Fruit fly (Drosophila melanogaster) whole organism, embryonic: ENCODE results near the gene ebd1.

Experiments used
- Abd-B ChIP-seq: fragments of 200-800 bp; sonication (Bioruptor generic); optimal IDR thresholded peaks from 2 replicates; lab custom pipeline; 2018; ENCODE audit warnings: missing biosample characterization, mild to moderate bottlenecking, missing genetic modification characterization, moderate library complexity
- Adf1 ChIP-seq: fragments of 200-800 bp; sonication (Bioruptor generic); IDR thresholded peaks from 2 replicates; pipeline ENCODE4 v1.3.6; 2022; ENCODE audit warnings: missing biosample characterization, missing genetic modification characterization
- B-H2 ChIP-seq: fragments of 200-800 bp; sonication (Bioruptor generic); optimal IDR thresholded peaks from 2 replicates; lab custom pipeline; 2018; ENCODE audit warnings: missing biosample characterization, mild to moderate bottlenecking, missing genetic modification characterization
- CG10147 ChIP-seq: fragments of 200-800 bp; sonication (Bioruptor generic); optimal IDR thresholded peaks from 2 replicates; lab custom pipeline; 2019; ENCODE audit warnings: missing biosample characterization, mild to moderate bottlenecking, missing genetic modification characterization, moderate library complexity
- CG10209 ChIP-seq: fragments of 200-800 bp; sonication (Bioruptor generic); optimal IDR thresholded peaks from 3 replicates; lab custom pipeline; 2017; ENCODE audit warnings: missing biosample characterization, mild to moderate bottlenecking, missing genetic modification characterization, missing genetic modification reagents
- CG10431 ChIP-seq: fragments of 200-800 bp; sonication (Bioruptor generic); optimal IDR thresholded peaks from 3 replicates; lab custom pipeline; 2018; ENCODE audit warnings: missing biosample characterization, mild to moderate bottlenecking, missing genetic modification characterization
- CG10979 ChIP-seq: fragments of 200-800 bp; sonication (Bioruptor generic); optimal IDR thresholded peaks from 2 replicates; lab custom pipeline; 2018; ENCODE audit warnings: missing biosample characterization, mild to moderate bottlenecking, missing genetic modification characterization, moderate library complexity
- CG11696 ChIP-seq: fragments of 200-800 bp; sonication (Bioruptor generic); IDR thresholded peaks from 2 replicates; pipeline ENCODE4 v1.3.6; 2022; ENCODE audit warnings: missing biosample characterization, missing genetic modification characterization
- CG12104 ChIP-seq: fragments of 200-800 bp; sonication (Bioruptor generic); optimal IDR thresholded peaks from 3 replicates; lab custom pipeline; 2016; ENCODE audit warnings: missing biosample characterization, missing genetic modification characterization
- CG12769 ChIP-seq: fragments of 200-800 bp; sonication (Bioruptor generic); optimal IDR thresholded peaks from 2 replicates; lab custom pipeline; 2019; ENCODE audit warnings: missing biosample characterization, mild to moderate bottlenecking, missing genetic modification characterization, moderate library complexity
- CG13424 ChIP-seq: fragments of 200-800 bp; sonication (Bioruptor generic); optimal IDR thresholded peaks from 2 replicates; lab custom pipeline; 2019; ENCODE audit warnings: missing biosample characterization, mild to moderate bottlenecking, missing genetic modification characterization, moderate library complexity
- CG1602 ChIP-seq: fragments of 200-800 bp; sonication (Bioruptor generic); optimal IDR thresholded peaks from 3 replicates; lab custom pipeline; 2016; ENCODE audit warnings: missing biosample characterization, missing genetic modification characterization
- CG17186 ChIP-seq: fragments of 200-800 bp; sonication (Bioruptor generic); optimal IDR thresholded peaks from 3 replicates; lab custom pipeline; 2017; ENCODE audit warnings: missing biosample characterization, missing genetic modification reagents, missing genetic modification characterization
- CG18262 ChIP-seq: fragments of 200-800 bp; optimal IDR thresholded peaks from 3 replicates; lab custom pipeline; 2019; ENCODE audit warnings: missing biosample characterization, mild to moderate bottlenecking, missing genetic modification characterization, moderate library complexity
- CG1832 ChIP-seq: fragments of 200-800 bp; sonication (Bioruptor generic); optimal IDR thresholded peaks from 2 replicates; lab custom pipeline; 2017; ENCODE audit warnings: missing biosample characterization, mild to moderate bottlenecking, missing genetic modification characterization, inconsistent platforms
- CG32532 ChIP-seq: fragments of 200-800 bp; sonication (Bioruptor generic); IDR thresholded peaks from 2 replicates; pipeline ENCODE4 v1.3.6; 2022; ENCODE audit warnings: missing biosample characterization, missing genetic modification characterization
- CG3407 ChIP-seq: fragments of 200-800 bp; sonication (Bioruptor generic); optimal IDR thresholded peaks from 2 replicates; lab custom pipeline; 2018; ENCODE audit warnings: missing biosample characterization, mild to moderate bottlenecking, missing genetic modification characterization
- CG34376 ChIP-seq: fragments of 200-800 bp; sonication (Bioruptor generic); optimal IDR thresholded peaks from 2 replicates; lab custom pipeline; 2018; ENCODE audit warnings: missing biosample characterization, mild to moderate bottlenecking, missing genetic modification characterization
- CG5245 ChIP-seq: fragments of 200-800 bp; sonication (Bioruptor generic); optimal IDR thresholded peaks from 3 replicates; lab custom pipeline; 2016; ENCODE audit warnings: missing biosample characterization, missing genetic modification characterization
- Doc3 ChIP-seq: fragments of 200-800 bp; sonication (Bioruptor generic); IDR thresholded peaks from 3 replicates; pipeline ENCODE4 v1.3.6; 2022; ENCODE audit warnings: missing biosample characterization, missing genetic modification characterization; ENCODE audit not compliant: partially characterized antibody
- Ets65A ChIP-seq: fragments of 200-800 bp; sonication (Bioruptor generic); peaks from one replicate; lab custom pipeline; 2016; ENCODE audit warnings: missing biosample characterization, missing genetic modification characterization
- Gsc ChIP-seq: fragments of 200-800 bp; sonication (Bioruptor generic); IDR thresholded peaks from 2 replicates; pipeline ENCODE4 v1.3.6; 2022; ENCODE audit warnings: missing biosample characterization, missing genetic modification characterization
- MESR4 ChIP-seq: fragments of 200-800 bp; sonication (Bioruptor generic); optimal IDR thresholded peaks from 2 replicates; lab custom pipeline; 2018; ENCODE audit warnings: missing biosample characterization, mild to moderate bottlenecking, missing genetic modification characterization, moderate library complexity
- Nf-YA ChIP-seq: fragments of 200-800 bp; sonication (Bioruptor generic); IDR thresholded peaks from 2 replicates; pipeline ENCODE4 v1.3.6; 2022; ENCODE audit warnings: missing biosample characterization, missing genetic modification characterization
- NfI ChIP-seq: fragments of 200-800 bp; sonication (Bioruptor generic); optimal IDR thresholded peaks from 3 replicates; lab custom pipeline; 2018; ENCODE audit warnings: missing biosample characterization, mild to moderate bottlenecking, missing genetic modification characterization, moderate library complexity
- Oli ChIP-seq: fragments of 200-800 bp; sonication (Bioruptor generic); optimal IDR thresholded peaks from 2 replicates; lab custom pipeline; 2018; ENCODE audit warnings: missing biosample characterization, mild to moderate bottlenecking, missing genetic modification characterization, moderate library complexity
- Optix ChIP-seq: fragments of 200-800 bp; sonication (Bioruptor generic); IDR thresholded peaks from 3 replicates; pipeline ENCODE4 v1.3.6; 2022; ENCODE audit warnings: missing biosample characterization, missing genetic modification characterization
- Pdp1 ChIP-seq, 2 experiments: fragments of 200-800 bp; sonication (Bioruptor generic); optimal IDR thresholded peaks; 3 replicates each; lab custom pipeline; 2016; ENCODE audit warnings: missing biosample characterization in 2 of 2, missing genetic modification characterization in 2 of 2, mild to moderate bottlenecking in 1 of 2, moderate library complexity in 1 of 2
- Vsx1 ChIP-seq: fragments of 200-800 bp; sonication (Bioruptor generic); optimal IDR thresholded peaks from 2 replicates; lab custom pipeline; 2017; ENCODE audit warnings: missing biosample characterization, mild to moderate bottlenecking, missing genetic modification characterization, missing genetic modification reagents
- Xrp1 ChIP-seq: fragments of 200-800 bp; sonication (Bioruptor generic); IDR thresholded peaks from 2 replicates; pipeline ENCODE4 v1.3.6; 2022; ENCODE audit warnings: missing biosample characterization, missing genetic modification characterization
- bcd ChIP-seq: fragments of 200-800 bp; sonication (Bioruptor generic); optimal IDR thresholded peaks from 2 replicates; lab custom pipeline; 2017; ENCODE audit warnings: missing biosample characterization, mild to moderate bottlenecking, missing genetic modification characterization
- cato ChIP-seq: fragments of 200-800 bp; sonication (Bioruptor generic); optimal IDR thresholded peaks from 2 replicates; lab custom pipeline; 2016; ENCODE audit warnings: missing biosample characterization, missing genetic modification characterization, borderline replicate concordance
- chm ChIP-seq: fragments of 200-800 bp; sonication (Bioruptor generic); IDR thresholded peaks from 2 replicates; pipeline ENCODE4 v1.3.6; 2022; ENCODE audit warnings: missing biosample characterization, missing genetic modification characterization
- ci ChIP-seq: fragments of 200-800 bp; sonication (Bioruptor generic); IDR thresholded peaks from 3 replicates; pipeline ENCODE4 v1.3.6; 2022; ENCODE audit warnings: missing biosample characterization, missing genetic modification characterization
- dati ChIP-seq: fragments of 200-800 bp; sonication (Bioruptor generic); IDR thresholded peaks from 2 replicates; pipeline ENCODE4 v1.3.6; 2022; ENCODE audit warnings: missing biosample characterization, missing genetic modification characterization
- dmrt99B ChIP-seq: fragments of 200-800 bp; sonication (Bioruptor generic); optimal IDR thresholded peaks from 2 replicates; lab custom pipeline; 2018; ENCODE audit warnings: missing biosample characterization, mild to moderate bottlenecking, missing genetic modification characterization, moderate library complexity
- eyg ChIP-seq: fragments of 200-800 bp; sonication (Bioruptor generic); optimal IDR thresholded peaks from 3 replicates; lab custom pipeline; 2016; ENCODE audit warnings: missing biosample characterization, missing genetic modification characterization
- gce ChIP-seq: fragments of 200-800 bp; sonication (Bioruptor generic); IDR thresholded peaks from 3 replicates; pipeline ENCODE4 v1.3.6; 2022; ENCODE audit warnings: missing biosample characterization, missing genetic modification characterization
- grn ChIP-seq: fragments of 200-800 bp; sonication (Bioruptor generic); optimal IDR thresholded peaks from 3 replicates; lab custom pipeline; 2017; ENCODE audit warnings: missing biosample characterization, missing genetic modification characterization
- gsb-n ChIP-seq: fragments of 200-800 bp; sonication (Bioruptor generic); optimal IDR thresholded peaks from 3 replicates; lab custom pipeline; 2018; ENCODE audit warnings: missing biosample characterization, mild to moderate bottlenecking, missing genetic modification characterization
- mld ChIP-seq: fragments of 200-800 bp; sonication (Bioruptor generic); IDR thresholded peaks from 3 replicates; pipeline ENCODE4 v1.3.6; 2022; ENCODE audit warnings: missing biosample characterization, missing genetic modification characterization; ENCODE audit not compliant: partially characterized antibody
- pb ChIP-seq: fragments of 200-800 bp; sonication (Bioruptor generic); optimal IDR thresholded peaks from 3 replicates; lab custom pipeline; 2016; ENCODE audit warnings: missing biosample characterization, missing genetic modification characterization
- pzg ChIP-seq: fragments of 200-800 bp; sonication (Bioruptor generic); optimal IDR thresholded peaks from 3 replicates; lab custom pipeline; 2018; ENCODE audit warnings: missing biosample characterization, mild to moderate bottlenecking, missing genetic modification characterization, moderate library complexity
- repo ChIP-seq: fragments of 200-800 bp; sonication (Bioruptor generic); optimal IDR thresholded peaks from 2 replicates; lab custom pipeline; 2016; ENCODE audit warnings: missing biosample characterization, missing genetic modification characterization
- run ChIP-seq: fragments of 200-800 bp; sonication (Bioruptor generic); optimal IDR thresholded peaks from 3 replicates; lab custom pipeline; 2018; ENCODE audit warnings: missing biosample characterization, mild to moderate bottlenecking, missing genetic modification characterization
- sens ChIP-seq: fragments of 200-800 bp; sonication (Bioruptor generic); peaks from one replicate; lab custom pipeline; 2016; ENCODE audit warnings: missing biosample characterization, missing genetic modification characterization
- seq ChIP-seq: fragments of 200-800 bp; sonication (Bioruptor generic); IDR thresholded peaks from 2 replicates; pipeline ENCODE4 v1.3.6; 2022; ENCODE audit warnings: missing biosample characterization, missing genetic modification characterization
- sima ChIP-seq: fragments of 200-800 bp; sonication (Bioruptor generic); optimal IDR thresholded peaks from 2 replicates; lab custom pipeline; 2016; ENCODE audit warnings: missing biosample characterization, missing genetic modification characterization
- tap ChIP-seq: fragments of 200-800 bp; optimal IDR thresholded peaks from 3 replicates; lab custom pipeline; 2019; ENCODE audit warnings: missing biosample characterization, mild to moderate bottlenecking, missing genetic modification characterization, moderate library complexity
- tna ChIP-seq: fragments of 200-800 bp; sonication (Bioruptor generic); IDR thresholded peaks from 2 replicates; pipeline ENCODE4 v1.3.6; 2022; ENCODE audit warnings: missing biosample characterization, missing genetic modification characterization; ENCODE audit not compliant: partially characterized antibody
- tup ChIP-seq: fragments of 200-800 bp; sonication (Bioruptor generic); optimal IDR thresholded peaks from 2 replicates; lab custom pipeline; 2016; ENCODE audit warnings: missing biosample characterization, mild to moderate bottlenecking, missing genetic modification characterization, moderate library complexity
- vfl ChIP-seq: fragments of 200-800 bp; sonication (Bioruptor generic); optimal IDR thresholded peaks from 2 replicates; lab custom pipeline; 2016; ENCODE audit warnings: missing biosample characterization, missing genetic modification characterization

ebd1 gene

DNA sequence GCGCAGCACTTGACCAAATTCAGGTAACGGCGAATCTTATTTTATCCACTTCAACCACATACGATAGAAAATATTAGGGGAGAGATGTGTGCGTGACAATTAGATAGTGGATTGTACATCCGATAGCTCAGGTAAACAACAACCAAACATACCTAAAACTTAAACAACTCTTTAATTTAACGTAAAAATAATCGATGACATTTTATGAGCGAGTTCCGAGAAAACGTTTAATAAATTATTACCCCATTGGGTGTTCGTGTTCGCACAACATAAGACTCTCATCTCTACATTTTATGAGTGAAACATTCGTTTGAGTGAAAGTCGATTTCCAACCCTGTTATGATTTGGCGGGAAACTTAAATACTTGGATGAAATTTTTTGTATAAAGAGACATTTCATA, 5.1 kb downstream of the ebd1 start, which contains the start of gene CG17129 (continued):
- no peak for TF ChIP-seq grn (GFP tag; lab: Kevin White, UChicago)
- peak; percentile 83 for TF ChIP-seq CG12769
- TF ChIP-seq eyg (GFP tag; lab: Kevin White, UChicago) = peak; percentile 65
- TF ChIP-seq CG1832 = no peak
- peak; percentile 98 for TF ChIP-seq Ets65A
- TF ChIP-seq CG11696 (GFP tag; lab: Robert Waterston, UW) = peak; percentile 33; the same call in 1 of the 2 replicates
- TF ChIP-seq CG18262 (tag; lab: Kevin White, UChicago) = peak; percentile 74
- peak; percentile 31 for TF ChIP-seq repo (GFP tag; lab: Kevin White, UChicago)
- TF ChIP-seq Vsx1 (GFP tag; lab: Kevin White, UChicago) = no peak
- peak; percentile 28 for TF ChIP-seq cato
- peak; percentile 99 for TF ChIP-seq Doc3
- peak; percentile 63 for TF ChIP-seq dmrt99B
- peak; percentile 37 for TF ChIP-seq CG3407 (GFP tag; lab: Kevin White, UChicago)
- TF ChIP-seq CG34376 (GFP tag; lab: Kevin White, UChicago) = peak; percentile 43
- no peak for TF ChIP-seq CG10431
- peak; percentile 74 for TF ChIP-seq chm
- TF ChIP-seq CG10147 (GFP tag; lab: Kevin White, UChicago) = peak; percentile 66
- TF ChIP-seq CG10979 (tag; lab: Kevin White, UChicago) = peak; percentile 70
- TF ChIP-seq Gsc (GFP tag; lab: Robert Waterston, UW) = peak; percentile 48; the same call in 1 of the 2 replicates
- peak; percentile 91 for TF ChIP-seq mld (GFP tag; lab: Robert Waterston, UW)
- peak; percentile 54 for TF ChIP-seq bcd
- TF ChIP-seq pzg (GFP tag; lab: Kevin White, UChicago) = peak; percentile 66
- TF ChIP-seq run (tag; lab: Kevin White, UChicago) = no peak
- no peak for TF ChIP-seq gce
- peak; percentile 97 for TF ChIP-seq sens (GFP tag; lab: Kevin White, UChicago)
- TF ChIP-seq vfl (GFP tag; lab: Kevin White, UChicago) = peak; percentile 38
- peak; percentile 87 for TF ChIP-seq ci (GFP tag; lab: Robert Waterston, UW)
- TF ChIP-seq Abd-B (GFP tag; lab: Kevin White, UChicago) = peak; percentile 76
- TF ChIP-seq seq = peak; percentile 71

DNA sequence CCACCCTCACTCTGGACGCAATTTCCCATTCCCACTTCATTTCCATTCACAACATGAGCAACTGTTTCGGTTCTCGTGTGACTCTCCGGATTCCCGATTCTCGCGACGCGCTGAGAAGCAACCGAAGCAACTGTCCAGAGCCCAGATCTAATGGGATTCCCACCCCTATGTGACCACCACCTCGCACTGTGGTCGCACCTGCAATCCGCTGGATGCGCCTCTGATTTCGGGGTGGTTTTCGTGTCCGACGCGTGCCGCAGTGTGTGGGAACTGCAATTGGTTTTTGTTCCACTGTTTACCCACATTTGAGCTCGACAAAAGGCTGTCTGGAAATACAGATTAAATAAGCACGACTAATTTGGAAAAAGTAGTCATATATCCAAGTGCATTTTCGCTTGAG, 9.5 kb downstream of the ebd1 start:
- TF ChIP-seq CG5245 (GFP tag; lab: Kevin White, UChicago) (no peak), Optix (GFP tag; lab: Robert Waterston, UW) (no peak), chm (no peak), CG10209 (GFP tag; lab: Kevin White, UChicago) (no peak), CG1602 (GFP tag; lab: Kevin White, UChicago) (no peak), Xrp1 (GFP tag; lab: Robert Waterston, UW) (no peak), tap (tag; lab: Kevin White, UChicago) (no peak), CG12104 (GFP tag; lab: Kevin White, UChicago) (no peak), CG32532 (GFP tag; lab: Robert Waterston, UW) (no peak), Pdp1 (GFP tag; optimal IDR thresholded peaks at IDR 0.05; lab: Kevin White, UChicago) (no peak), dati (no peak), CG13424 (tag; lab: Kevin White, UChicago) (no peak), seq (peak; percentile 37; the same call in 1 of the 2 replicates), MESR4 (GFP tag; lab: Kevin White, UChicago) (no peak), CG17186 (no peak), Nf-YA (GFP tag; lab: Robert Waterston, UW) (no peak), pb (GFP tag; lab: Kevin White, UChicago) (no peak), tna (GFP tag; lab: Robert Waterston, UW) (no peak), tup (GFP tag; lab: Kevin White, UChicago) (no peak), Adf1 (GFP tag; lab: Robert Waterston, UW) (no peak), B-H2 (GFP tag; lab: Kevin White, UChicago) (no peak), gsb-n (peak; percentile 57), sima (GFP tag; lab: Kevin White, UChicago) (no peak), Oli (no peak), NfI (GFP tag; lab: Kevin White, UChicago) (no peak), repo (GFP tag; lab: Kevin White, UChicago) (no peak)
